Worm (Caenorhabditis elegans) whole organism, L1 larva: ENCODE data around the gene fbxa-95.

Experiments
- C34B4.2 ChIP-seq: sonication (generic microtip); optimal IDR thresholded peaks from 2 replicates; lab custom pipeline; 2017; ENCODE audit warnings: mild to moderate bottlenecking, missing genetic modification characterization, missing compliant biosample characterization
- aha-1 ChIP-seq: fragments of 150-350 bp; optimal IDR thresholded peaks from 2 replicates; lab custom pipeline; 2014; ENCODE audit warnings: missing biosample characterization, missing genetic modification characterization
- alr-1 ChIP-seq: fragments of 200-800 bp; sonication (Bioruptor generic); optimal IDR thresholded peaks from 2 replicates; lab custom pipeline; 2018; ENCODE audit warnings: borderline replicate concordance, mild to moderate bottlenecking, missing genetic modification characterization, missing compliant biosample characterization
- aly-2 ChIP-seq: fragments of 150-350 bp; optimal IDR thresholded peaks from 2 replicates; lab custom pipeline; 2014; ENCODE audit warnings: missing biosample characterization, missing genetic modification characterization
- ama-1 ChIP-seq: fragments of 150-350 bp; optimal IDR thresholded peaks from 2 replicates; lab custom pipeline; 2014
- ceh-63 ChIP-seq: fragments of 200-800 bp; sonication (Bioruptor generic); optimal IDR thresholded peaks from 2 replicates; lab custom pipeline; 2018; ENCODE audit warnings: mild to moderate bottlenecking, missing genetic modification characterization, missing compliant biosample characterization
- ceh-8 ChIP-seq: fragments of 200-800 bp; sonication (Bioruptor generic); optimal IDR thresholded peaks from 2 replicates; lab custom pipeline; 2018; ENCODE audit warnings: mild to moderate bottlenecking, missing genetic modification characterization, moderate library complexity, missing compliant biosample characterization
- ces-1 ChIP-seq: fragments of 150-350 bp; optimal IDR thresholded peaks from 2 replicates; lab custom pipeline; 2014; ENCODE audit warnings: missing biosample characterization, missing genetic modification reagents, missing genetic modification characterization
- dpl-1 ChIP-seq, 3 experiments: fragments of 150-350 bp in 2 of 3; sonication (generic microtip) in 1 of 3; optimal IDR thresholded peaks; 2 replicates each; lab custom pipeline; 2014 to 2017; ENCODE audit warnings: missing biosample characterization in 3 of 3, missing genetic modification characterization in 3 of 3, missing genetic modification reagents in 3 of 3
- efl-1 ChIP-seq, 4 experiments: fragments of 150-350 bp; optimal IDR thresholded peaks in 3 of 4; peaks in 1 of 4; 1 replicate in 1 of 4; 2 replicates in 3 of 4; lab custom pipeline; 2014; ENCODE audit warnings: missing biosample characterization in 2 of 4, missing genetic modification characterization in 2 of 4, missing genetic modification reagents in 2 of 4
- egl-13 ChIP-seq: sonication (generic microtip); optimal IDR thresholded peaks from 2 replicates; lab custom pipeline; 2016; ENCODE audit warnings: missing genotype, missing genetic modification reagents, missing genetic modification characterization, missing compliant biosample characterization
- elt-2 ChIP-seq: sonication (generic microtip); optimal IDR thresholded peaks from 2 replicates; lab custom pipeline; 2016; ENCODE audit warnings: missing genetic modification characterization, mild to moderate bottlenecking, inconsistent platforms, missing compliant biosample characterization, missing genetic modification reagents
- ets-5 ChIP-seq: fragments of 200-800 bp; sonication (Bioruptor generic); IDR thresholded peaks from 2 replicates; pipeline ENCODE4 v1.3.6; 2022; ENCODE audit warnings: missing genetic modification characterization, missing compliant biosample characterization
- fkh-8 ChIP-seq: sonication (generic microtip); optimal IDR thresholded peaks from 2 replicates; lab custom pipeline; 2016; ENCODE audit warnings: mild to moderate bottlenecking, missing genetic modification characterization, missing compliant biosample characterization
- fos-1 ChIP-seq: fragments of 150-350 bp; optimal IDR thresholded peaks from 2 replicates; lab custom pipeline; 2014; ENCODE audit warnings: missing biosample characterization, missing genetic modification characterization
- hlh-4 ChIP-seq: sonication (generic microtip); optimal IDR thresholded peaks from 2 replicates; lab custom pipeline; 2016; ENCODE audit warnings: mild to moderate bottlenecking, missing genetic modification characterization, missing compliant biosample characterization
- hpl-2 ChIP-seq: fragments of 150-350 bp; optimal IDR thresholded peaks from 2 replicates; lab custom pipeline; 2014; ENCODE audit warnings: missing biosample characterization, missing genetic modification reagents, missing genetic modification characterization
- jun-1 ChIP-seq: fragments of 150-350 bp; optimal IDR thresholded peaks from 2 replicates; lab custom pipeline; 2014; ENCODE audit warnings: missing biosample characterization, missing genetic modification reagents, missing genetic modification characterization
- lin-13 ChIP-seq: fragments of 150-350 bp; optimal IDR thresholded peaks from 2 replicates; lab custom pipeline; 2014; ENCODE audit warnings: missing biosample characterization, missing genetic modification reagents, missing genetic modification characterization
- lin-14 ChIP-seq: fragments of 200-800 bp; sonication (Bioruptor generic); optimal IDR thresholded peaks from 2 replicates; lab custom pipeline; 2018; ENCODE audit warnings: mild to moderate bottlenecking, missing genetic modification characterization, moderate library complexity, missing compliant biosample characterization
- lin-15B ChIP-seq: fragments of 150-350 bp; sonication (generic microtip); optimal IDR thresholded peaks from 3 replicates; lab custom pipeline; 2014; ENCODE audit warnings: missing biosample characterization, missing genetic modification characterization
- lin-35 ChIP-seq, 2 experiments: fragments of 150-350 bp; optimal IDR thresholded peaks; 2 replicates each; lab custom pipeline; 2014; ENCODE audit warnings: missing biosample characterization in 2 of 2, missing genetic modification characterization in 2 of 2, missing genetic modification reagents in 2 of 2
- lir-3 ChIP-seq: sonication (generic microtip); optimal IDR thresholded peaks from 2 replicates; lab custom pipeline; 2016; ENCODE audit warnings: mild to moderate bottlenecking, missing genetic modification characterization, moderate library complexity, missing compliant biosample characterization; ENCODE audit not compliant: poor library complexity
- nhr-12 ChIP-seq: sonication (generic microtip); optimal IDR thresholded peaks from 2 replicates; lab custom pipeline; 2017; ENCODE audit warnings: missing biosample characterization, missing genetic modification characterization
- nhr-19 ChIP-seq: fragments of 200-800 bp; sonication (Bioruptor generic); conservative IDR thresholded peaks from 2 replicates; pipeline ENCODE4 v1.3.6; 2022; ENCODE audit warnings: missing genetic modification characterization, missing compliant biosample characterization
- nhr-20 ChIP-seq: sonication (generic microtip); optimal IDR thresholded peaks from 2 replicates; lab custom pipeline; 2016; ENCODE audit warnings: mild to moderate bottlenecking, missing genetic modification characterization, missing compliant biosample characterization
- nhr-237 ChIP-seq: fragments of 150-350 bp; optimal IDR thresholded peaks from 2 replicates; lab custom pipeline; 2014; ENCODE audit warnings: missing biosample characterization, missing genetic modification characterization
- nhr-76 ChIP-seq: sonication (generic microtip); optimal IDR thresholded peaks from 2 replicates; lab custom pipeline; 2017; ENCODE audit warnings: missing biosample characterization, missing genetic modification characterization
- nhr-90 ChIP-seq: sonication (generic microtip); optimal IDR thresholded peaks from 2 replicates; lab custom pipeline; 2016; ENCODE audit warnings: mild to moderate bottlenecking, missing genetic modification characterization, missing compliant biosample characterization; ENCODE audit not compliant: poor library complexity
- pag-3 ChIP-seq: sonication (generic microtip); optimal IDR thresholded peaks from 2 replicates; lab custom pipeline; 2017; ENCODE audit warnings: missing genetic modification characterization, mild to moderate bottlenecking, missing compliant biosample characterization, antibody characterized with exemption, borderline replicate concordance; ENCODE audit not compliant: insufficient read depth
- pax-3 ChIP-seq: fragments of 200-800 bp; sonication (Bioruptor generic); optimal IDR thresholded peaks from 2 replicates; lab custom pipeline; 2018; ENCODE audit warnings: mild to moderate bottlenecking, missing genetic modification characterization, moderate library complexity, missing compliant biosample characterization
- pqm-1 ChIP-seq: sonication (generic microtip); optimal IDR thresholded peaks from 3 replicates; lab custom pipeline; 2017; ENCODE audit warnings: missing biosample characterization, missing genetic modification characterization
- snu-23 ChIP-seq: sonication (generic microtip); optimal IDR thresholded peaks from 2 replicates; lab custom pipeline; 2016; ENCODE audit warnings: missing genetic modification characterization, missing compliant biosample characterization
- sox-4 ChIP-seq: sonication (generic microtip); optimal IDR thresholded peaks from 2 replicates; lab custom pipeline; 2016; ENCODE audit warnings: missing genetic modification characterization, missing compliant biosample characterization
- unc-62 ChIP-seq: fragments of 150-350 bp; optimal IDR thresholded peaks from 2 replicates; lab custom pipeline; 2014; ENCODE audit warnings: missing biosample characterization, missing genetic modification reagents, missing genetic modification characterization
- unc-98 ChIP-seq: fragments of 200-800 bp; sonication (Bioruptor generic); IDR thresholded peaks from 2 replicates; pipeline ENCODE4 v1.3.6; 2022; ENCODE audit warnings: missing genetic modification characterization, missing compliant biosample characterization
- vab-15 ChIP-seq: sonication (generic microtip); optimal IDR thresholded peaks from 2 replicates; lab custom pipeline; 2017; ENCODE audit warnings: missing genotype, mild to moderate bottlenecking, missing genetic modification characterization, missing compliant biosample characterization
- xbp-1 ChIP-seq: sonication (generic microtip); optimal IDR thresholded peaks from 2 replicates; lab custom pipeline; 2016; ENCODE audit warnings: missing genetic modification characterization, missing compliant biosample characterization
- zip-4 ChIP-seq: fragments of 200-800 bp; sonication (Bioruptor generic); optimal IDR thresholded peaks from 2 replicates; lab custom pipeline; 2018; ENCODE audit warnings: mild to moderate bottlenecking, missing genetic modification characterization, moderate library complexity, missing compliant biosample characterization
- ztf-4 ChIP-seq: fragments of 150-350 bp; optimal IDR thresholded peaks from 2 replicates; lab custom pipeline; 2014; ENCODE audit warnings: missing biosample characterization, missing genetic modification characterization

Gene fbxa-95

ce11 chrV:15566511-15567178 is 4.6 kb upstream of the fbxa-95 start (continued):
- TF ChIP-seq pax-3 (peak; percentile 7), lin-35 (GFP tag; optimal IDR thresholded peaks at IDR 0.05; lab: Kevin White, UChicago) (peak; percentile 62 to 87), nhr-19 (GFP tag; lab: Robert Waterston, UW) (peak; percentile 100), dpl-1 (GFP tag; optimal IDR thresholded peaks at IDR 0.05; lab: Kevin White, UChicago) (peak; percentile 50 to 72 (median 66)), nhr-76 (tag; lab: Kevin White, UChicago) (no peak), ces-1 (GFP tag; lab: Kevin White, UChicago) (no peak), ets-5 (GFP tag; lab: Robert Waterston, UW) (no peak), ceh-8 (GFP tag; lab: Kevin White, UChicago) (no peak), lin-14 (GFP tag; lab: Kevin White, UChicago) (peak; percentile 93), elt-2 (peak; percentile 86), ztf-4 (peak; percentile 73), nhr-20 (tag; lab: Kevin White, UChicago) (peak; percentile 96), nhr-237 (tag; lab: Kevin White, UChicago) (no peak), alr-1 (tag; lab: Kevin White, UChicago) (no peak), egl-13 (no peak), fkh-8 (tag; lab: Kevin White, UChicago) (peak; percentile 39), lin-15B (tag; lab: Kevin White, UChicago) (no peak), nhr-90 (peak; percentile 82), xbp-1 (peak; percentile 54), ceh-63 (GFP tag; lab: Kevin White, UChicago) (no peak), nhr-12 (tag; lab: Kevin White, UChicago) (no peak), vab-15 (tag; lab: Kevin White, UChicago) (no peak), fos-1 (tag; lab: Kevin White, UChicago) (peak; percentile 2), hlh-4 (tag; lab: Kevin White, UChicago) (no peak), hpl-2 (no peak), aha-1 (tag; lab: Kevin White, UChicago) (peak; percentile 0), aly-2 (tag; lab: Kevin White, UChicago) (no peak), pag-3 (tag; lab: Kevin White, UChicago) (no peak), snu-23 (GFP tag; lab: Kevin White, UChicago) (peak; percentile 92), pqm-1 (tag; lab: Kevin White, UChicago) (peak; percentile 66), lin-13 (GFP tag; lab: Kevin White, UChicago) (peak; percentile 74), C34B4.2 (tag; lab: Kevin White, UChicago) (no peak)

- TF ChIP-seq lin-35 (GFP tag; optimal IDR thresholded peaks at IDR 0.05; lab: Kevin White, UChicago): peak in 1 of 2 experiments; percentile 37
- TF ChIP-seq jun-1 (tag; lab: Kevin White, UChicago): no peak
- TF ChIP-seq efl-1 (optimal IDR thresholded peaks at IDR 0.05; lab: Kevin White, UChicago): no peak
- peak in 1 of 2 experiments; percentile 85 for TF ChIP-seq efl-1 (GFP tag; optimal IDR thresholded peaks at IDR 0.05 in 1 of 2; lab: Kevin White, UChicago)
These were observed 3.9 kb upstream of the fbxa-95 start, which contains the start of gene acs-2 for ce11 chrV:15567344-15567804. acs-2 (plus strand) TSS chrV:15567394.

- TF ChIP-seq lir-3 (tag; lab: Kevin White, UChicago) (peak; percentile 3), lin-35 (GFP tag; optimal IDR thresholded peaks at IDR 0.05; lab: Kevin White, UChicago) (no peak), hpl-2 (no peak), unc-62 (GFP tag; lab: Kevin White, UChicago) (no peak), unc-98 (no peak), efl-1 (optimal IDR thresholded peaks at IDR 0.05; lab: Kevin White, UChicago) (no peak), efl-1 (GFP tag; optimal IDR thresholded peaks at IDR 0.05 in 1 of 2; lab: Kevin White, UChicago) (peak in 1 of 2 experiments; percentile 88), C34B4.2 (tag; lab: Kevin White, UChicago) (no peak), lin-13 (GFP tag; lab: Kevin White, UChicago) (no peak), zip-4 (GFP tag; lab: Kevin White, UChicago) (no peak), ama-1 (lab: Kevin White, UChicago) (peak; percentile 13), sox-4 (tag; lab: Kevin White, UChicago) (no peak)
These were observed 2.9 kb upstream of the fbxa-95 start for ce11 chrV:15568381-15568780.
